Worm (Caenorhabditis elegans): ENCODE data around the gene ccf-1.

DNA sequence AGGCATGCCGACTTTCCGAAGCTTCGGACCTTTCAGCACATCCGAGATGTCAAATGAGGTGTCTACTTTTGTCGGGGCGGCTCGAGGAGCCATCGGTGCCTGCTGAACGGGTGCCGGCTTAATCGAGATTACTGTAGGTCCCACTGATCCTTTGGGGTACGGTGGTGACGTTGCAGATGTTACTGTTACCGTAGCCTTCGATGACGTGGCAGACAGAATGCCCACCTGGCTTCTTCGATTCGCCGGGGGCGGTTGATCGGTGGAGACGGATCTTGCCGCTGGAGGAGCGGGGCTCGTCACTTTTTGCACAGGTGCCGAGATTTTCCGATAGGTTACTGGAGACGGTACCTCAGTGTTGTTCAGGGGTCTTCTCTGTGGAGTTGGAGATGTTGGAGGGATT, 48.4 kb downstream of the ccf-1 start:
- TF ChIP-seq W03F9.2 (tag; optimal IDR thresholded peaks at IDR 0.05) (no peak), him-1 (tag; optimal IDR thresholded peaks at IDR 0.05) (no peak)
